Worm (Caenorhabditis elegans) whole organism, early embryonic: ENCODE measurements around the gene Y69A2AR.23.
A peak's percentile ranks its signal among the peaks of the same experiment; 100 is the strongest.

Experiments used
- B0310.2 ChIP-seq: sonication (generic microtip); optimal IDR thresholded peaks from 2 replicates; lab custom pipeline; 2016; ENCODE audit warnings: mild to moderate bottlenecking, missing genetic modification characterization, missing compliant biosample characterization
- F13C5.2 ChIP-seq: sonication (generic microtip); optimal IDR thresholded peaks from 2 replicates; lab custom pipeline; 2017; ENCODE audit warnings: mild to moderate bottlenecking, missing genetic modification characterization, inconsistent platforms, missing compliant biosample characterization
- aly-1 ChIP-seq: sonication (generic microtip); optimal IDR thresholded peaks from 2 replicates; lab custom pipeline; 2016; ENCODE audit warnings: missing genetic modification characterization, missing compliant biosample characterization
- ama-1 ChIP-seq: fragments of 150-350 bp; optimal IDR thresholded peaks from 2 replicates; lab custom pipeline; 2014
- ceh-13 ChIP-seq: fragments of 200-800 bp; sonication (Bioruptor generic); optimal IDR thresholded peaks from 2 replicates; lab custom pipeline; 2018; ENCODE audit warnings: mild to moderate bottlenecking, missing genetic modification characterization, missing compliant biosample characterization
- ceh-36 ChIP-seq: sonication (generic microtip); optimal IDR thresholded peaks from 2 replicates; lab custom pipeline; 2016; ENCODE audit warnings: missing genetic modification characterization, inconsistent platforms, missing compliant biosample characterization
- ets-7 ChIP-seq: sonication (generic microtip); optimal IDR thresholded peaks from 2 replicates; lab custom pipeline; 2016; ENCODE audit warnings: missing genotype, missing genetic modification characterization, missing compliant biosample characterization
- flt-1 ChIP-seq: fragments of 200-800 bp; sonication (Bioruptor generic); IDR thresholded peaks from 2 replicates; pipeline ENCODE4 v1.3.6; 2022; ENCODE audit warnings: missing genetic modification characterization, missing compliant biosample characterization
- hmbx-1 ChIP-seq: sonication (generic microtip); optimal IDR thresholded peaks from 2 replicates; lab custom pipeline; 2016; ENCODE audit warnings: mild to moderate bottlenecking, missing genetic modification characterization, missing compliant biosample characterization
- hmg-4 ChIP-seq: fragments of 200-800 bp; sonication (Bioruptor generic); optimal IDR thresholded peaks from 2 replicates; lab custom pipeline; 2018; ENCODE audit warnings: mild to moderate bottlenecking, missing genetic modification characterization, missing compliant biosample characterization
- hnd-1 ChIP-seq: sonication (generic microtip); optimal IDR thresholded peaks from 2 replicates; lab custom pipeline; 2016; ENCODE audit warnings: missing genetic modification characterization, missing compliant biosample characterization
- pes-1 ChIP-seq: fragments of 200-800 bp; sonication (Bioruptor generic); IDR thresholded peaks from 2 replicates; pipeline ENCODE4 v1.3.6; 2022; ENCODE audit warnings: missing genetic modification reagents, missing genetic modification characterization, missing compliant biosample characterization
- scrt-1 ChIP-seq: fragments of 200-800 bp; sonication (Bioruptor generic); IDR thresholded peaks from 2 replicates; pipeline ENCODE4 v1.3.6; 2022; ENCODE audit warnings: missing genetic modification characterization, missing compliant biosample characterization
- sea-1 ChIP-seq: fragments of 200-800 bp; sonication (Bioruptor generic); conservative IDR thresholded peaks from 2 replicates; pipeline ENCODE4 v1.3.6; 2022; ENCODE audit warnings: missing genetic modification characterization, missing compliant biosample characterization
- tbx-11 ChIP-seq: fragments of 200-800 bp; sonication (Bioruptor generic); IDR thresholded peaks from 2 replicates; pipeline ENCODE4 v1.3.6; 2022; ENCODE audit warnings: missing genetic modification characterization, missing compliant biosample characterization
- tbx-37 ChIP-seq: fragments of 200-800 bp; sonication (Bioruptor generic); conservative IDR thresholded peaks from 2 replicates; pipeline ENCODE4 v1.3.6; 2022; ENCODE audit warnings: missing genetic modification reagents, missing genetic modification characterization, missing compliant biosample characterization
- tra-4 ChIP-seq: sonication (generic microtip); optimal IDR thresholded peaks from 2 replicates; lab custom pipeline; 2017; ENCODE audit warnings: missing genetic modification characterization, missing compliant biosample characterization

Y69A2AR.23 gene

DNA sequence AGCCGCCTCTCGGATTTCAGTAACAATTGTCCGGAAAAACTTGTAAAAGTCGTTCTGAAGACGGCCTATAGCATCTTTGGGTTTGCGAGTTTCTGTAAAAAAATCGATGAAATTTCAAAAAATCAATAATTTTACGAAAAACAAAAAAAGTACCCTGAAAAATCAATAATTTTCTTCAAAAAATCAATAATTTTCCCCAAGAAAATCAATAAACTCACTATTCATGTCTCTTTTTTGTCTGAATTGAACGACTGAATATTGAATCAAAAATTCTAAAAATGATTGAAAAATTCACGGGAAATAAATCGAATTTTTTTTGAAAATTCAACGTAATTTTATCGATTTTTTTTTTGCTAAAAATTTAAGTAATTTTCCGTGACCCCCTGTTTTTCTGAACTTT, at the start of gene Y69A2AR.23:
Gene Y69A2AR.23 (minus strand): TSS at position 267 of the 400 bp plus-strand sequence.
- TF ChIP-seq ama-1 (lab: Kevin White, UChicago), result no peak
- TF ChIP-seq ceh-13 (GFP tag; lab: Kevin White, UChicago), result no peak

DNA sequence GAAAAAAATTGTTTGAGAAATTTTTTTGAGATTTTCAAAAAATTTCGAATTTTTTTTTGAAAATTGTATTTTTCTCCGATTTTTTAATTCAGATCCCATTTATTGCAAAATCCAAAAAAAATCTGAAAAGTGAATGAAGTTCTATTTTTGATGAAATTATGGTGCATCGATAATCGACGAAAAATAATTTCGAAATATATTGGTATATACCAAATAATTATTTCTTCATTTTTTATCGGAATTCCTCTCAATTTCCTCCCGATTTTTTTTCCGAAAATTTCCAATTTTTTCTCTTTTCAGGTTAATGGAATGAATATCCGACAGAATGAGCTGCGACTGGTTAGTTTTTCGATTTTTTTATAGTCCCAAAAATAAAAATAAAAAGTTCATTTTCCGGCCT, 49.4 kb upstream of the Y69A2AR.23 start, which contains the start of gene epg-9:
Gene epg-9 (plus strand): TSS at position 301 of the 400 bp plus-strand sequence.
- TF ChIP-seq ama-1 (lab: Kevin White, UChicago) (no peak), aly-1 (no peak)

DNA sequence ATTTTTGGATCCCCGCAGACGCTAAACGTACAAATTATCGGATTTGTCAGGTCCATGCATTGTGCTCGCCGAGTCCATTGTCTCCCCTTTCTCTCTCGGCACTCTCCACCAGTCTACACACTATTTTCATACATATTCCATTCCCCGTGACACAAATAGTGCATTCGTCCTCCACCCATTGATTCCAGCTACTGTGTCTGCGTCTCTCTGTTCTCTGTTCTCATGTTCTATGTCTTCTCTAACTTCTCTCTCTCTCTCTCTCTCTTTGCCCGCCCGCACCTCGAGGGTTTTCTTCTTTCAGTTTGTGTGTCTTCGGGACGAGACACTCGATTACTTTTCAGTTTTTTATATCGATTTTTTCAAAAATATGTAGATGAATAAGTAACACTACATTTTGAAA, 48.1 kb upstream of the Y69A2AR.23 start:
- TF ChIP-seq ceh-13 (GFP tag; lab: Kevin White, UChicago) (no peak), F13C5.2 (tag; lab: Kevin White, UChicago) (peak; percentile 21)

DNA sequence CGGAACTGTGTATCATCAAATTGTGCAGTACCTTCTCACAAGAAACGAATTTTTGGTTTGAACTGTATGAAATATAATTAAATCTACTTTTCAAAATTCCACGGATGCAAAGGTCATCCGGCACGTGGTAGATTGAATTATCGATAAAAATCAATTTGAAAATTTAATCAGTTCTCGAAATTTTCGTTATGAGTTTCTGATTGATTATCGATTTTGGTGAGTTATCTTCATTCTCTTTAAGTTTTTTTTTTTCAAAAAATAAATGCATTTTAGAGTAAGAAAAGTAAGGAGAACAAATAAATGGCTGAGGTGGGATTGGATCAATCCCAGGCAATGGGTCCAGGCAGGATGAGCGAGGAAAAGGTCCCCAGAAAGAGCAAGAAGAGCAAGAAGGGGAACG, 45.9 kb upstream of the Y69A2AR.23 start, which contains the start of gene Y69A2AR.47:
Gene Y69A2AR.47 (plus strand): TSS at position 301 of the 400 bp plus-strand sequence.
- TF ChIP-seq tbx-37 (GFP tag; lab: Robert Waterston, UW) (no peak), F13C5.2 (tag; lab: Kevin White, UChicago) (no peak), aly-1 (no peak), hmbx-1 (no peak), hnd-1 (tag; lab: Kevin White, UChicago) (no peak), ceh-36 (tag; lab: Kevin White, UChicago) (no peak), tbx-11 (GFP tag; lab: Robert Waterston, UW) (no peak), ama-1 (lab: Kevin White, UChicago) (no peak), scrt-1 (no peak), sea-1 (no peak), tra-4 (tag; lab: Kevin White, UChicago) (no peak), flt-1 (GFP tag; lab: Robert Waterston, UW) (no peak)

DNA sequence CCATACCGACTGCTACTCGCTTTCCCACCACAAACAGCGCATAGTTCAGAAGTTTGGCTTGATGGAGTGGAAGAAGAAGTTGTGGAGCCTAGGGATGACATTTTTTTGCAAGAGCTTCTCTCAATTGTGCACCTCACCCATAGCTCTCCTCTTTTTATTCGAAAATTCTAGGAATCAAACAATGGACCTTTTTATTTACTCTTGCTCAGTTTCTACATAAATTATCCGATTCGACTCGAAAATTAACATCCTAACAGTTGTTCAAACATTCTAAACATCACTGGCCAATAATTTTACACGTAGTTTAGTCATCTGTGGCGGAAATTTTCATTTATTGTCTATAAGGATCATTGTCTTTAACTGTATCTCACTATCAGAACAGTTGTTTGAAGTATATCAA, 30.0 kb upstream of the Y69A2AR.23 start, which contains the start of gene nhr-242:
Gene nhr-242 (minus strand): TSS at position 101 of the 400 bp plus-strand sequence.
- TF ChIP-seq tbx-11 (GFP tag; lab: Robert Waterston, UW), result no peak
- no peak for TF ChIP-seq F13C5.2 (tag; lab: Kevin White, UChicago)
- no peak for TF ChIP-seq ets-7 (tag; lab: Kevin White, UChicago)
- TF ChIP-seq pes-1 (GFP tag; lab: Robert Waterston, UW), result no peak
- TF ChIP-seq ceh-13 (GFP tag; lab: Kevin White, UChicago), result no peak
- no peak for TF ChIP-seq hmbx-1
- TF ChIP-seq flt-1 (GFP tag; lab: Robert Waterston, UW), result no peak
- TF ChIP-seq tra-4 (tag; lab: Kevin White, UChicago), result no peak
- TF ChIP-seq tbx-37 (GFP tag; lab: Robert Waterston, UW), result no peak
- no peak for TF ChIP-seq hmg-4
- no peak for TF ChIP-seq B0310.2
- TF ChIP-seq ceh-36 (tag; lab: Kevin White, UChicago), result no peak
- no peak for TF ChIP-seq aly-1
- no peak for TF ChIP-seq hnd-1 (tag; lab: Kevin White, UChicago)
- no peak for TF ChIP-seq ama-1 (lab: Kevin White, UChicago)
- TF ChIP-seq scrt-1, result no peak
- TF ChIP-seq sea-1, result no peak

DNA sequence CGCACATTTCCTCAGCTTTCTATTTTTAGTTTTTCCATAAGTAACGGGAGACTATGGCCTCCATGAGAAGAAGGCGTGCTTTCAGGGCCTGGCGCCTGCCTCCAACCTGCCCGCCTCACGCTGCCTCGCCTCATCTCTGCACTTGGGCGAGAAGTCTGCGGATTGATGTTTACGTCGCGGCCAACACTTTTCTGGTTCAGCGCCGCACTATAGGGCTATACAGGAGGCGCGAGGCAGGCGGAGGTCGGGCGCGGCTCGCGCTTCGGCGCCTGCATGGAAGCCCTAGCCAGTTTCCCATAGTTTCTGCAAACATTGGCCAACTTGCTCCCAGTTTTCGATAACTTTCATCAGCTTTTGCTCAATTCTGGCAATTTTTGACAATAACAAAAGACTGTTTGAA, 21.6 kb upstream of the Y69A2AR.23 start:
- TF ChIP-seq flt-1 (GFP tag; lab: Robert Waterston, UW) (no peak), tbx-11 (GFP tag; lab: Robert Waterston, UW) (no peak), aly-1 (no peak), tra-4 (tag; lab: Kevin White, UChicago) (no peak), scrt-1 (no peak), tbx-37 (GFP tag; lab: Robert Waterston, UW) (no peak), sea-1 (no peak), hmbx-1 (no peak), F13C5.2 (tag; lab: Kevin White, UChicago) (no peak), B0310.2 (no peak), ceh-36 (tag; lab: Kevin White, UChicago) (no peak)

DNA sequence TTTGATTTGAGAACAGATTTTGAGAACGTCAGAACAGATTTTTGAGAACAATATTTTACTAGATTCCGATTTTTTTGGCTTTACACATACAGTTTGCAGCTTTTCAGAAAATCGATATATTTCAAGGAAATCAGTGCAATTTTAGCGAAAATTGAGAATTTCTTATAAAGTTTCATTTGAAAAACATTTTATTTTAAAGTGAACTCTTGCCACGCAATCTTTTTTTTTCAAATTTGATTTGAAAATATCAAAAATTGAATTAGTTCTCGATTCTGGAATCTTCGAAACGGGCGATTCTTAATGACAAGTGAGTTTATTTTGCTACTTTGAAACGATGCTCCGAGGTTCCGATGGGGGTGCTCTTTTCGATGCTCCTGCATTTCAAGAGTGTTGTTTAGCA, 20.6 kb upstream of the Y69A2AR.23 start, which contains the start of gene Y69A2AR.51:
Gene Y69A2AR.51 (plus strand): TSS at position 301 of the 400 bp plus-strand sequence.
- no peak for TF ChIP-seq ama-1 (lab: Kevin White, UChicago)
- TF ChIP-seq hmg-4, result no peak
- TF ChIP-seq pes-1 (GFP tag; lab: Robert Waterston, UW), result no peak
- TF ChIP-seq tbx-11 (GFP tag; lab: Robert Waterston, UW), result no peak
- no peak for TF ChIP-seq sea-1
- no peak for TF ChIP-seq B0310.2
- TF ChIP-seq hmbx-1, result no peak
- TF ChIP-seq aly-1, result no peak
- no peak for TF ChIP-seq ceh-36 (tag; lab: Kevin White, UChicago)
- TF ChIP-seq flt-1 (GFP tag; lab: Robert Waterston, UW), result no peak
- no peak for TF ChIP-seq tbx-37 (GFP tag; lab: Robert Waterston, UW)
- TF ChIP-seq ets-7 (tag; lab: Kevin White, UChicago), result no peak

DNA sequence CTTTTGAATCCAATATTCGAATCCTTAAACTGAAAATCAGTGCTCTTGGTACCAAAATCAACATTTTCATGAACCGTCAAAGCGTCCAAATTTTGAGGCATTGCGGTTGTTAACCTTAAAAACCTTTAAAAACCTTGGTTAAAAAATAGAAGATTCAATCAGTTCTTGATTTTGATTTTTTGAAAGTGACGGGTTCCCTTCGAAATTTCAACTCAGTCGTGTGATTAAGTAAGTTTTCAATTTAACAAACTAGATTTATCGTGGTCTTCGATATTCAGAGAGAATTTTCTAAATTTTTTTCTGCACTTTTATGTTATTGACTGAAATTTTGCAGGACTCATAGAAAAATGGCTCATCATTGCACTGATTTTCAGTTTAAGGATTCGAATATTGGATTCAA, 16.8 kb upstream of the Y69A2AR.23 start, which contains the start of the genes Y69A2AR.25 and Y69A2AR.12:
Gene Y69A2AR.25 (minus strand): TSS at position 101 of the 400 bp plus-strand sequence.
Gene Y69A2AR.12 (plus strand): TSS at position 348 of the 400 bp plus-strand sequence.
- TF ChIP-seq tbx-37 (GFP tag; lab: Robert Waterston, UW), result no peak
- no peak for TF ChIP-seq ceh-13 (GFP tag; lab: Kevin White, UChicago)

DNA sequence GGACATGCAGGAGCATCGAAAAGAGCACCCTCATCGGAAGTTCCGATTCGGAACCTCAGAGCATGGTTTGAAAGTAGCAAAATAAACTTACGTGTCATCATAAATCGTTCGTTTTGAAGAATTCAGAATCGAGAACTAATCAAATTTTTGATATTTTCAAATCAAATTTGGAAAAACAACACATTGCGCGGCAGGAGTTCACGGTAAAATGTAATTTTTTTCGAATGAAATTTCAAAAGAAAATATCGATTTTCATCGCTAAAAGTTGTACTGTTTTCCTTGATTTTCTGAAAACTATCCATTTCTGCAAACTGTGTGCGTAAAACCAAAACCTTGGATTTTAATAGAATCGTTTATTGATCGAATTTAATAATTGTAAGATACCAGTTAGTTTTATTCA, 12.5 kb upstream of the Y69A2AR.23 start, which contains the start of gene Y69A2AR.24:
Gene Y69A2AR.24 (minus strand): TSS at position 101 of the 400 bp plus-strand sequence.
- TF ChIP-seq ama-1 (lab: Kevin White, UChicago) (no peak), tra-4 (tag; lab: Kevin White, UChicago) (no peak), aly-1 (no peak), tbx-37 (GFP tag; lab: Robert Waterston, UW) (no peak), tbx-11 (GFP tag; lab: Robert Waterston, UW) (no peak), ceh-36 (tag; lab: Kevin White, UChicago) (no peak), B0310.2 (no peak), hmbx-1 (no peak), ceh-13 (GFP tag; lab: Kevin White, UChicago) (no peak), F13C5.2 (tag; lab: Kevin White, UChicago) (no peak), hnd-1 (tag; lab: Kevin White, UChicago) (no peak), scrt-1 (no peak), flt-1 (GFP tag; lab: Robert Waterston, UW) (no peak), sea-1 (no peak), pes-1 (GFP tag; lab: Robert Waterston, UW) (no peak), hmg-4 (no peak), ets-7 (tag; lab: Kevin White, UChicago) (no peak)
